Fruit fly (Drosophila melanogaster): ENCODE data around the gene nAChRalpha1.

The nAChRalpha1 gene

DNA sequence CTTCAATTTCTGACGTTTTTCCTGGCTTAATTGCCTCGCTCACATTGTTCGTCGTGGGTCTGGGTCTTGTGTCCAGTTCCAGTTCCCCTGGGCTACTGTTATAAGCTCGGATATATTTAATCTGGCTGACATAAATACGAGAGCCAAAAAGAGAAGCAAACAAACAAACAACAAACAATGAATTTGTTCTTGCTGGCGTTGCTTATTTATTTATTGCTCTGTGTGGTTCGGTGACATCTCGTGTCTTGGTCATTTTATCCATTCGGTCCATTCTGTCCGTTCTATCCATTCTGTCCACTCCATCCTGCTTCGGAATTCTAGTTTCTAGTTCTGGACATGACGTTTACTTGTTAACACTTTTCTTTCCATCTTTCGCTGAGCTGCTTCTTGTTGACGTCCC, 72.0 kb downstream of the nAChRalpha1 start, which contains the start of gene CG17780:
Gene CG17780 (minus strand): TSS at position 101 of the 400 bp plus-strand sequence.
- no peak for TF ChIP-seq dmrt93B (GFP tag; optimal IDR thresholded peaks at IDR 0.05)
- no peak for TF ChIP-seq Mio (GFP tag; optimal IDR thresholded peaks at IDR 0.05)
- TF ChIP-seq fru (GFP tag; optimal IDR thresholded peaks at IDR 0.05): no peak
- TF ChIP-seq CrebA (GFP tag; optimal IDR thresholded peaks at IDR 0.05; ENCODE audit: borderline replicate concordance): no peak
- TF ChIP-seq sage (GFP tag; optimal IDR thresholded peaks at IDR 0.05): no peak
- TF ChIP-seq foxo (GFP tag; optimal IDR thresholded peaks at IDR 0.05): no peak
- TF ChIP-seq pan (optimal IDR thresholded peaks at IDR 0.05): no peak
- no peak for TF ChIP-seq rgr (GFP tag; optimal IDR thresholded peaks at IDR 0.05)
- TF ChIP-seq Vsx2 (GFP tag; optimal IDR thresholded peaks at IDR 0.05; ENCODE audit: partially characterized antibody): no peak
- no peak for TF ChIP-seq Dfd (GFP tag; optimal IDR thresholded peaks at IDR 0.05)

DNA sequence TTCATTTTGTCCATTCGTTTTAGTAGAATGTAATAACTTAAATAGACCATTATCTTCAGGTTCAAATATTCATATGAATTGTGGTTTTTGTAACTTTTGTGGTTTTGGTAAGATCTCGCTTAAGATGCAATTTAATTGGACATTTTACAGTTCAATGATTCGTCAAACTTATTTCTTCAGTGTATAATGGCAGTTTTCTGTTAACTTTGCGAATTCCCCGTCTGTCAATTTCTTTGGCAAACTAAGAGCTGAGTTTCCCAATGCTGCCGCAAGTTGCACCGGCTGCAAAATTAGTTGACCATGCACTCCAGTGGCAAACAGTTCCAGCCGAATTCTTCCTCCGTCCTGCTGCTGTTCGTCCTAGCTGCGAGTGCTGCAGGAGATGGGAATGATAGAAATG, 80.4 kb downstream of the nAChRalpha1 start, which contains the start of gene CG33342:
Gene CG33342 (plus strand): TSS at position 301 of the 400 bp plus-strand sequence.
- TF ChIP-seq CG32264 (GFP tag; optimal IDR thresholded peaks at IDR 0.05) (no peak), usp (GFP tag; optimal IDR thresholded peaks at IDR 0.05) (no peak), Sp1 (GFP tag; optimal IDR thresholded peaks at IDR 0.05) (no peak), Abd-B (GFP tag; optimal IDR thresholded peaks at IDR 0.05) (no peak), dl (GFP tag; optimal IDR thresholded peaks at IDR 0.05; ENCODE audit: insufficient read depth in 1 of 2, partially characterized antibody in 2 of 2) (no peak), lola (GFP tag; optimal IDR thresholded peaks at IDR 0.05) (no peak), Dfd (GFP tag; optimal IDR thresholded peaks at IDR 0.05) (no peak), sage (GFP tag; optimal IDR thresholded peaks at IDR 0.05) (no peak), OdsH (GFP tag; optimal IDR thresholded peaks at IDR 0.05) (no peak), foxo (GFP tag; optimal IDR thresholded peaks at IDR 0.05) (no peak), CG9705 (GFP tag; optimal IDR thresholded peaks at IDR 0.05) (no peak)

DNA sequence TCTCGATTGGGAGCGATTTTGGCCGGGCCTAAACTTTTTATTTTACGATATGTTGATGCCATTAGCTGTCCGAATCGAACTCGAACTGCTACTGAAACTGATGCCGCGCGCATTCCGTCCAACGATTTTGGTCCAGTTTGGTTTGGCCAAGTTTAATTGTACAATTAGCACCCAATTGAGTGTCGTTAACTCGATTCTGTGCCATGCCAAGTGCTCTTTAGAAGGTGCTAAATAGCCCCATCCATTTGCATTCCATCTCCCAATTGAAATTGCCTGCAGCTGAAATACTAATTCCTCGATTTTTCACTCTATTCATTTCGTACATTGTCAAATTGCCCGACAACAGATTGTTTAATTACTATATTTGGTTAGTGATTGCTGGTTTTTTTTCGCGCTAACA, 81.4 kb downstream of the nAChRalpha1 start, which contains the start of gene CG17781:
Gene CG17781 (minus strand): TSS at position 101 of the 400 bp plus-strand sequence.
- TF ChIP-seq Dfd (GFP tag; optimal IDR thresholded peaks at IDR 0.05): no peak

DNA sequence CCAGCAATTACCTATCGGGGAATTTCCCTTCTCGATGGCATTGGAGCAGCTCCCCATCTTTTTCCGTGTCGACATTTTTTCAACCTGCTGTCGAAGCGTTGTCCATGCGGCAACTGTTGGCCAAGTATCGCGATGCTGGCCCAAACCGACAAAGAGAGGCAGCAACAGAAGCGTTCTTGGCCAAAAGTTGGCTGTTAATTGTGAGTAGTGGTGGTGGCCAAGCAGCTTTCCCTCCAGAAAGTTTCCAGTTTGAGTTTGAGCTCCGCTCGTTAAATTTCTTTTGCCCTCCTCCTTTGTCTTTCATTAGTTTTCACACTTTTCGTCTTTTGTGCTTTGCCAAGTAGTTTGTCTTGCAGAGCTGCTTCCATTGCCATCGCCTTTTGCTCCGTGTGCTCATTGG, 84.3 kb downstream of the nAChRalpha1 start, which contains the start of gene CG17782:
Gene CG17782 (minus strand): TSS at position 101 of the 400 bp plus-strand sequence.
- TF ChIP-seq CrebA (GFP tag; optimal IDR thresholded peaks at IDR 0.05; ENCODE audit: borderline replicate concordance) (no peak), Sp1 (GFP tag; optimal IDR thresholded peaks at IDR 0.05) (no peak), pan (optimal IDR thresholded peaks at IDR 0.05) (no peak), Rel (GFP tag; optimal IDR thresholded peaks at IDR 0.05) (no peak), Rel (tag; optimal IDR thresholded peaks at IDR 0.05) (no peak), sv (GFP tag; optimal IDR thresholded peaks at IDR 0.05) (no peak), CG32264 (GFP tag; optimal IDR thresholded peaks at IDR 0.05) (no peak), rgr (GFP tag; optimal IDR thresholded peaks at IDR 0.05) (no peak), h (GFP tag; optimal IDR thresholded peaks at IDR 0.05) (no peak), ey (GFP tag; optimal IDR thresholded peaks at IDR 0.05) (no peak), Hnf4 (GFP tag; optimal IDR thresholded peaks at IDR 0.05) (no peak), dsf (GFP tag; optimal IDR thresholded peaks at IDR 0.05; ENCODE audit: borderline replicate concordance) (no peak), fru (GFP tag; optimal IDR thresholded peaks at IDR 0.05) (no peak)

DNA sequence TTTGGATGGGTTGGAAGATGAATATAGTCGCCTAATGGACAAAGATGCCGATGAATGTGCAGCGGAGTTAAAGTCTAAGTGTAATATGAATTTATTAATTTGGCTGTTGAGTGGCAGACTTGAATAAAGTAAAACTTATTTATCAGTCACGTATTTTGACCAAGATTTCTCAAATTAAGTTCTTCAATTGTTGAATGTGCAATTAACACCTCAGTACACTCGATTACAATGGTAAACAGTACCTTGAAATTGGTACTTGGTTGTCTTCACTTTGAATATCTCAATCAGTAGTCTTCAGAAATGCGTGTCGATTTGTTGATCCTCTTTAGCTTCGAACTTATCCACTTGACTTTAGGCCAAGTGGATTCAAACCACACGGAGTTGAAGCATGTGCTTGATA, 87.7 kb downstream of the nAChRalpha1 start, which contains the start of gene CG13614:
Gene CG13614 (plus strand): TSS at position 301 of the 400 bp plus-strand sequence.
- TF ChIP-seq Rel (GFP tag; optimal IDR thresholded peaks at IDR 0.05) (no peak), Rel (tag; optimal IDR thresholded peaks at IDR 0.05) (no peak), dmrt93B (GFP tag; optimal IDR thresholded peaks at IDR 0.05) (no peak), h (GFP tag; optimal IDR thresholded peaks at IDR 0.05) (no peak), jim (GFP tag; optimal IDR thresholded peaks at IDR 0.05) (no peak), Hr83 (GFP tag; optimal IDR thresholded peaks at IDR 0.05; ENCODE audit: poor library complexity, severe bottlenecking) (no peak), sv (GFP tag; optimal IDR thresholded peaks at IDR 0.05) (no peak), OdsH (GFP tag; optimal IDR thresholded peaks at IDR 0.05) (no peak), Jra (GFP tag; optimal IDR thresholded peaks at IDR 0.05) (no peak), Hnf4 (GFP tag; optimal IDR thresholded peaks at IDR 0.05) (no peak), tai (GFP tag; optimal IDR thresholded peaks at IDR 0.05) (no peak), pan (optimal IDR thresholded peaks at IDR 0.05) (no peak), woc (GFP tag; optimal IDR thresholded peaks at IDR 0.05) (no peak), lola (GFP tag; optimal IDR thresholded peaks at IDR 0.05) (no peak), CG32264 (GFP tag; optimal IDR thresholded peaks at IDR 0.05) (no peak)
